Worm (Caenorhabditis elegans) whole organism, L2 larva: ENCODE measurements around the gene B0303.4.

Source experiments
- C34F6.9 ChIP-seq: fragments of 150-350 bp; optimal IDR thresholded peaks from 2 replicates; lab custom pipeline; 2014; ENCODE audit warnings: missing biosample characterization, missing genetic modification characterization
- F13H6.1 ChIP-seq: sonication (generic microtip); optimal IDR thresholded peaks from 2 replicates; lab custom pipeline; 2016; ENCODE audit warnings: missing genetic modification characterization, missing compliant biosample characterization
- R02D3.7 ChIP-seq: fragments of 150-350 bp; optimal IDR thresholded peaks from 2 replicates; lab custom pipeline; 2014; ENCODE audit warnings: missing biosample characterization, missing genetic modification characterization
- Y55F3AM.14 ChIP-seq: fragments of 200-800 bp; sonication (Bioruptor generic); optimal IDR thresholded peaks from 2 replicates; lab custom pipeline; 2018; ENCODE audit warnings: mild to moderate bottlenecking, missing genetic modification characterization, missing compliant biosample characterization
- ZK546.5 ChIP-seq: sonication (generic microtip); optimal IDR thresholded peaks from 2 replicates; lab custom pipeline; 2017; ENCODE audit warnings: missing biosample characterization, missing genetic modification characterization
- alr-1 ChIP-seq: fragments of 150-350 bp; optimal IDR thresholded peaks from 2 replicates; lab custom pipeline; 2014; ENCODE audit warnings: missing biosample characterization, missing genetic modification characterization
- aly-2 ChIP-seq: fragments of 150-350 bp; optimal IDR thresholded peaks from 2 replicates; lab custom pipeline; 2014; ENCODE audit warnings: missing biosample characterization, missing genetic modification characterization
- ama-1 ChIP-seq: fragments of 150-350 bp; optimal IDR thresholded peaks from 2 replicates; lab custom pipeline; 2018; ENCODE audit warnings: inconsistent platforms
- blmp-1 ChIP-seq: sonication (generic microtip); optimal IDR thresholded peaks from 2 replicates; lab custom pipeline; 2017; ENCODE audit warnings: missing genetic modification characterization, mild to moderate bottlenecking, missing compliant biosample characterization, antibody characterized with exemption, moderate library complexity; ENCODE audit not compliant: insufficient read depth
- ceh-16 ChIP-seq: fragments of 150-350 bp; optimal IDR thresholded peaks from 2 replicates; lab custom pipeline; 2014; ENCODE audit warnings: missing biosample characterization, missing genetic modification characterization
- ceh-82 ChIP-seq: fragments of 150-350 bp; optimal IDR thresholded peaks from 2 replicates; lab custom pipeline; 2014; ENCODE audit warnings: missing biosample characterization, missing genetic modification characterization
- crh-2 ChIP-seq: sonication (generic microtip); optimal IDR thresholded peaks from 2 replicates; lab custom pipeline; 2017; ENCODE audit warnings: missing biosample characterization, missing genetic modification characterization
- dmd-4 ChIP-seq: sonication (generic microtip); optimal IDR thresholded peaks from 2 replicates; lab custom pipeline; 2017; ENCODE audit warnings: missing biosample characterization, missing genetic modification characterization
- egl-27 ChIP-seq: sonication (generic microtip); optimal IDR thresholded peaks from 3 replicates; lab custom pipeline; 2017; ENCODE audit warnings: missing biosample characterization, missing genetic modification reagents, missing genetic modification characterization
- elt-1 ChIP-seq: fragments of 150-350 bp; optimal IDR thresholded peaks from 2 replicates; lab custom pipeline; 2014; ENCODE audit warnings: missing biosample characterization, missing genetic modification characterization
- elt-3 ChIP-seq: sonication (generic microtip); optimal IDR thresholded peaks from 2 replicates; lab custom pipeline; 2017; ENCODE audit warnings: missing biosample characterization, missing genetic modification characterization
- fos-1 ChIP-seq: fragments of 150-350 bp; optimal IDR thresholded peaks from 2 replicates; lab custom pipeline; 2014; ENCODE audit warnings: missing biosample characterization, missing genetic modification characterization
- gmeb-1 ChIP-seq: fragments of 150-350 bp; optimal IDR thresholded peaks from 2 replicates; lab custom pipeline; 2014; ENCODE audit warnings: missing biosample characterization, missing genetic modification characterization
- lin-11 ChIP-seq: fragments of 150-350 bp; sonication (generic microtip); optimal IDR thresholded peaks from 2 replicates; lab custom pipeline; 2014; ENCODE audit warnings: missing biosample characterization, missing genetic modification characterization, inconsistent platforms, mixed read lengths
- lin-13 ChIP-seq: fragments of 150-350 bp; optimal IDR thresholded peaks from 2 replicates; lab custom pipeline; 2014; ENCODE audit warnings: missing biosample characterization, missing genetic modification reagents, missing genetic modification characterization
- lin-39 ChIP-seq: fragments of 150-350 bp; optimal IDR thresholded peaks from 2 replicates; lab custom pipeline; 2014; ENCODE audit warnings: missing biosample characterization, missing genetic modification reagents, missing genetic modification characterization
- lsy-2 ChIP-seq, 2 experiments: fragments of 150-350 bp in 1 of 2; sonication (generic microtip) in 1 of 2; optimal IDR thresholded peaks; 2 replicates each; lab custom pipeline; 2014 to 2017; ENCODE audit warnings: missing biosample characterization in 2 of 2, missing genetic modification characterization in 2 of 2
- mab-5 ChIP-seq: fragments of 150-350 bp; optimal IDR thresholded peaks from 2 replicates; lab custom pipeline; 2014; ENCODE audit warnings: missing biosample characterization, missing genetic modification characterization
- mbf-1 ChIP-seq: sonication (generic microtip); optimal IDR thresholded peaks from 2 replicates; lab custom pipeline; 2017; ENCODE audit warnings: missing biosample characterization, missing genetic modification characterization
- mdl-1 ChIP-seq, 2 experiments: fragments of 150-350 bp in 1 of 2; sonication (generic microtip) in 1 of 2; optimal IDR thresholded peaks; 2 replicates each; lab custom pipeline; 2017; ENCODE audit warnings: missing biosample characterization in 2 of 2, missing genetic modification characterization in 2 of 2
- nhr-10 ChIP-seq: sonication (generic microtip); optimal IDR thresholded peaks from 2 replicates; lab custom pipeline; 2017; ENCODE audit warnings: missing biosample characterization, missing genetic modification characterization
- nhr-12 ChIP-seq: fragments of 150-350 bp; optimal IDR thresholded peaks from 2 replicates; lab custom pipeline; 2014; ENCODE audit warnings: missing biosample characterization, missing genetic modification characterization
- nhr-129 ChIP-seq: fragments of 150-350 bp; optimal IDR thresholded peaks from 2 replicates; lab custom pipeline; 2014; ENCODE audit warnings: missing biosample characterization, missing genetic modification characterization
- nhr-21 ChIP-seq: fragments of 150-350 bp; optimal IDR thresholded peaks from 2 replicates; lab custom pipeline; 2014; ENCODE audit warnings: missing biosample characterization, missing genetic modification characterization
- nhr-23 ChIP-seq: fragments of 150-350 bp; optimal IDR thresholded peaks from 2 replicates; lab custom pipeline; 2014; ENCODE audit warnings: missing biosample characterization, missing genetic modification reagents, missing genetic modification characterization
- nhr-237 ChIP-seq: fragments of 150-350 bp; optimal IDR thresholded peaks from 2 replicates; lab custom pipeline; 2014; ENCODE audit warnings: missing biosample characterization, missing genetic modification characterization
- nhr-25 ChIP-seq: fragments of 150-350 bp; sonication (generic microtip); optimal IDR thresholded peaks from 3 replicates; lab custom pipeline; 2014; ENCODE audit warnings: missing biosample characterization, missing genetic modification characterization
- nhr-6 ChIP-seq: fragments of 150-350 bp; optimal IDR thresholded peaks from 2 replicates; lab custom pipeline; 2014; ENCODE audit warnings: missing biosample characterization, missing genetic modification characterization
- nhr-77 ChIP-seq: fragments of 150-350 bp; optimal IDR thresholded peaks from 2 replicates; lab custom pipeline; 2014; ENCODE audit warnings: missing biosample characterization, missing genetic modification characterization
- peb-1 ChIP-seq: fragments of 150-350 bp; optimal IDR thresholded peaks from 2 replicates; lab custom pipeline; 2014; ENCODE audit warnings: missing biosample characterization, missing genetic modification characterization
- sem-4 ChIP-seq: fragments of 150-350 bp; optimal IDR thresholded peaks from 2 replicates; lab custom pipeline; 2014; ENCODE audit warnings: missing biosample characterization, missing genetic modification reagents, missing genetic modification characterization
- skn-1 ChIP-seq: sonication (generic microtip); optimal IDR thresholded peaks from 2 replicates; lab custom pipeline; 2017; ENCODE audit warnings: missing biosample characterization, missing genetic modification characterization
- sma-3 ChIP-seq: sonication (generic microtip); optimal IDR thresholded peaks from 2 replicates; lab custom pipeline; 2016; ENCODE audit warnings: missing genetic modification reagents, missing genetic modification characterization, missing compliant biosample characterization
- sma-9 ChIP-seq, 2 experiments: fragments of 150-350 bp in 1 of 2; sonication (generic microtip) in 1 of 2; optimal IDR thresholded peaks; 2 replicates each; lab custom pipeline; 2014 to 2016; ENCODE audit warnings: missing genetic modification characterization in 2 of 2, mild to moderate bottlenecking in 1 of 2, missing biosample characterization in 1 of 2, missing compliant biosample characterization in 1 of 2, missing genetic modification reagents in 1 of 2, moderate library complexity in 1 of 2
- snpc-4 ChIP-seq: fragments of 150-350 bp; optimal IDR thresholded peaks from 2 replicates; lab custom pipeline; 2014; ENCODE audit warnings: missing biosample characterization, missing genetic modification characterization
- unc-55 ChIP-seq: fragments of 150-350 bp; sonication (generic microtip); optimal IDR thresholded peaks from 3 replicates; lab custom pipeline; 2014; ENCODE audit warnings: missing biosample characterization, missing genetic modification reagents, missing genetic modification characterization
- zag-1 ChIP-seq: fragments of 150-350 bp; optimal IDR thresholded peaks from 2 replicates; lab custom pipeline; 2014; ENCODE audit warnings: missing biosample characterization, missing genetic modification characterization
- ztf-1 ChIP-seq: fragments of 200-800 bp; sonication (Bioruptor generic); conservative IDR thresholded peaks from 2 replicates; pipeline ENCODE4 v1.3.6; 2022; ENCODE audit warnings: missing genetic modification characterization, missing compliant biosample characterization
- ztf-11 ChIP-seq: sonication (generic microtip); optimal IDR thresholded peaks from 2 replicates; lab custom pipeline; 2017; ENCODE audit warnings: missing biosample characterization, missing genetic modification characterization
- ztf-4 ChIP-seq: fragments of 150-350 bp; optimal IDR thresholded peaks from 2 replicates; lab custom pipeline; 2014; ENCODE audit warnings: missing biosample characterization, missing genetic modification characterization

B0303.4 gene

ce11 chrIII:8689655-8690054, at the start of gene B0303.4:
Gene B0303.4, plus strand, starts transcription at chrIII:8689850.
- no peak for TF ChIP-seq R02D3.7 (tag; lab: Kevin White, UChicago)
- no peak for TF ChIP-seq elt-3 (tag; lab: Kevin White, UChicago)
- TF ChIP-seq blmp-1 = no peak
- TF ChIP-seq nhr-21 = peak; percentile 2
- TF ChIP-seq nhr-25 (tag; lab: Kevin White, UChicago) = peak; percentile 62
- peak; percentile 45 for TF ChIP-seq gmeb-1 (tag; lab: Kevin White, UChicago)
- TF ChIP-seq C34F6.9 (tag; lab: Kevin White, UChicago) = peak; percentile 94
- peak; percentile 7 for TF ChIP-seq ama-1
- no peak for TF ChIP-seq alr-1 (tag; lab: Kevin White, UChicago)
- TF ChIP-seq mdl-1 (tag; optimal IDR thresholded peaks at IDR 0.05; lab: Kevin White, UChicago) = peak in 1 of 2 experiments; percentile 8
- TF ChIP-seq snpc-4 = peak; percentile 4
- TF ChIP-seq lin-11 (tag; lab: Kevin White, UChicago) = peak; percentile 26
- TF ChIP-seq nhr-77 (tag; lab: Kevin White, UChicago) = no peak
- TF ChIP-seq sma-3 = peak; percentile 15
- peak; percentile 62 for TF ChIP-seq nhr-129
- peak; percentile 92 for TF ChIP-seq unc-55 (GFP tag; lab: Kevin White, UChicago)
- no peak for TF ChIP-seq skn-1 (tag; lab: Kevin White, UChicago)
- TF ChIP-seq crh-2 = peak; percentile 81
- TF ChIP-seq lin-13 (GFP tag; lab: Kevin White, UChicago) = peak; percentile 54
- no peak for TF ChIP-seq mbf-1
- no peak for TF ChIP-seq ceh-16 (tag; lab: Kevin White, UChicago)
- TF ChIP-seq ztf-4 (tag; lab: Kevin White, UChicago) = no peak
- no peak for TF ChIP-seq nhr-6 (tag; lab: Kevin White, UChicago)
- peak; percentile 2 for TF ChIP-seq nhr-10
- TF ChIP-seq fos-1 = peak; percentile 61
- no peak for TF ChIP-seq dmd-4 (tag; lab: Kevin White, UChicago)
- TF ChIP-seq peb-1 (tag; lab: Kevin White, UChicago) = no peak
- TF ChIP-seq F13H6.1 (tag; lab: Kevin White, UChicago) = peak; percentile 30
- TF ChIP-seq Y55F3AM.14 (GFP tag; lab: Kevin White, UChicago) = no peak
- TF ChIP-seq nhr-23 (tag; lab: Kevin White, UChicago) = no peak
- TF ChIP-seq sma-9 (GFP tag; optimal IDR thresholded peaks at IDR 0.05; lab: Kevin White, UChicago) = peak; percentile 42
- TF ChIP-seq sma-9 (tag; optimal IDR thresholded peaks at IDR 0.05; lab: Kevin White, UChicago) = no peak
- TF ChIP-seq mab-5 (tag; lab: Kevin White, UChicago) = no peak
- TF ChIP-seq ceh-82 (tag; lab: Kevin White, UChicago) = no peak
- TF ChIP-seq sem-4 (tag; lab: Kevin White, UChicago) = peak; percentile 94
- no peak for TF ChIP-seq egl-27 (tag; lab: Kevin White, UChicago)
- no peak for TF ChIP-seq elt-1
- TF ChIP-seq aly-2 (tag; lab: Kevin White, UChicago) = no peak
- no peak for TF ChIP-seq ZK546.5 (tag; lab: Kevin White, UChicago)
- TF ChIP-seq lin-39 (tag; lab: Kevin White, UChicago) = no peak
- TF ChIP-seq nhr-12 (tag; lab: Kevin White, UChicago) = no peak
- no peak for TF ChIP-seq ztf-11 (tag; lab: Kevin White, UChicago)
- TF ChIP-seq ztf-1 = no peak
- peak; percentile 3 to 79 for TF ChIP-seq lsy-2 (tag; optimal IDR thresholded peaks at IDR 0.05; lab: Kevin White, UChicago)

ce11 chrIII:8643639-8644038, 46.0 kb upstream of the B0303.4 start, which contains the start of gene twk-7:
Gene twk-7, minus strand, starts transcription at chrIII:8643739.
- TF ChIP-seq ceh-16 (tag; lab: Kevin White, UChicago) (no peak), nhr-237 (tag; lab: Kevin White, UChicago) (no peak), zag-1 (tag; lab: Kevin White, UChicago) (no peak), sma-9 (GFP tag; optimal IDR thresholded peaks at IDR 0.05; lab: Kevin White, UChicago) (no peak), sma-9 (tag; optimal IDR thresholded peaks at IDR 0.05; lab: Kevin White, UChicago) (no peak), skn-1 (tag; lab: Kevin White, UChicago) (no peak), nhr-10 (no peak), aly-2 (tag; lab: Kevin White, UChicago) (no peak), peb-1 (tag; lab: Kevin White, UChicago) (no peak), dmd-4 (tag; lab: Kevin White, UChicago) (no peak), egl-27 (tag; lab: Kevin White, UChicago) (no peak)
